Worm (Caenorhabditis elegans) whole organism, early embryonic: ENCODE measurements around the gene efa-6.

Experiments used
- B0310.2 ChIP-seq: sonication (generic microtip); optimal IDR thresholded peaks from 2 replicates; lab custom pipeline; 2016; ENCODE audit warnings: mild to moderate bottlenecking, missing genetic modification characterization, missing compliant biosample characterization
- F13C5.2 ChIP-seq: sonication (generic microtip); optimal IDR thresholded peaks from 2 replicates; lab custom pipeline; 2017; ENCODE audit warnings: mild to moderate bottlenecking, missing genetic modification characterization, inconsistent platforms, missing compliant biosample characterization
- aly-1 ChIP-seq: sonication (generic microtip); optimal IDR thresholded peaks from 2 replicates; lab custom pipeline; 2016; ENCODE audit warnings: missing genetic modification characterization, missing compliant biosample characterization
- ama-1 ChIP-seq: fragments of 150-350 bp; optimal IDR thresholded peaks from 2 replicates; lab custom pipeline; 2014
- ceh-13 ChIP-seq: fragments of 200-800 bp; sonication (Bioruptor generic); optimal IDR thresholded peaks from 2 replicates; lab custom pipeline; 2018; ENCODE audit warnings: mild to moderate bottlenecking, missing genetic modification characterization, missing compliant biosample characterization
- ceh-36 ChIP-seq: sonication (generic microtip); optimal IDR thresholded peaks from 2 replicates; lab custom pipeline; 2016; ENCODE audit warnings: missing genetic modification characterization, inconsistent platforms, missing compliant biosample characterization
- ets-7 ChIP-seq: sonication (generic microtip); optimal IDR thresholded peaks from 2 replicates; lab custom pipeline; 2016; ENCODE audit warnings: missing genotype, missing genetic modification characterization, missing compliant biosample characterization
- flt-1 ChIP-seq: fragments of 200-800 bp; sonication (Bioruptor generic); IDR thresholded peaks from 2 replicates; pipeline ENCODE4 v1.3.6; 2022; ENCODE audit warnings: missing genetic modification characterization, missing compliant biosample characterization
- hmbx-1 ChIP-seq: sonication (generic microtip); optimal IDR thresholded peaks from 2 replicates; lab custom pipeline; 2016; ENCODE audit warnings: mild to moderate bottlenecking, missing genetic modification characterization, missing compliant biosample characterization
- hmg-4 ChIP-seq: fragments of 200-800 bp; sonication (Bioruptor generic); optimal IDR thresholded peaks from 2 replicates; lab custom pipeline; 2018; ENCODE audit warnings: mild to moderate bottlenecking, missing genetic modification characterization, missing compliant biosample characterization
- hnd-1 ChIP-seq: sonication (generic microtip); optimal IDR thresholded peaks from 2 replicates; lab custom pipeline; 2016; ENCODE audit warnings: missing genetic modification characterization, missing compliant biosample characterization
- pes-1 ChIP-seq: fragments of 200-800 bp; sonication (Bioruptor generic); IDR thresholded peaks from 2 replicates; pipeline ENCODE4 v1.3.6; 2022; ENCODE audit warnings: missing genetic modification reagents, missing genetic modification characterization, missing compliant biosample characterization
- scrt-1 ChIP-seq: fragments of 200-800 bp; sonication (Bioruptor generic); IDR thresholded peaks from 2 replicates; pipeline ENCODE4 v1.3.6; 2022; ENCODE audit warnings: missing genetic modification characterization, missing compliant biosample characterization
- sea-1 ChIP-seq: fragments of 200-800 bp; sonication (Bioruptor generic); conservative IDR thresholded peaks from 2 replicates; pipeline ENCODE4 v1.3.6; 2022; ENCODE audit warnings: missing genetic modification characterization, missing compliant biosample characterization
- tbx-11 ChIP-seq: fragments of 200-800 bp; sonication (Bioruptor generic); IDR thresholded peaks from 2 replicates; pipeline ENCODE4 v1.3.6; 2022; ENCODE audit warnings: missing genetic modification characterization, missing compliant biosample characterization
- tbx-37 ChIP-seq: fragments of 200-800 bp; sonication (Bioruptor generic); conservative IDR thresholded peaks from 2 replicates; pipeline ENCODE4 v1.3.6; 2022; ENCODE audit warnings: missing genetic modification reagents, missing genetic modification characterization, missing compliant biosample characterization
- tra-4 ChIP-seq: sonication (generic microtip); optimal IDR thresholded peaks from 2 replicates; lab custom pipeline; 2017; ENCODE audit warnings: missing genetic modification characterization, missing compliant biosample characterization

efa-6 gene

DNA sequence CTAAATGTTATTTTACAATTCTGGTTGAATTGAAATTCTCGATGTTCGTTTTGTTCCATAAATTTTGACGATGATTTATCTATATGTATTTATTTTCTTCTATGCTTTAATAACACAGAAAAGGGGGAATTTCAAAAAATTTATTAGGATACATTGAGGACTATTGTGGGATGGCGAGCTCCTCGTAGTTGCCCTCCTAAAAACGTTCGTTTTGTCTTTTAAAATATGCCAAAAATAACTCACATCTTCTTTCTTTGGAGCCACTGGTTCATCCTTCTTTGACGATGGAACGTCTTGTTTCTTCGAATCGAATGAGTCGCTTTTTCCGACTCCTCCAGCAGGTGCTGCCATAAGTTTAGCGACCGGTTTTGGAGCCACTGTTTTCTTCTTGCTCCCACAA lies 44.0 kb downstream of the efa-6 start:
- no peak for TF ChIP-seq F13C5.2
- TF ChIP-seq ets-7 (tag; lab: Kevin White, UChicago), result no peak
- TF ChIP-seq tbx-11 (GFP tag; lab: Robert Waterston, UW), result no peak
- TF ChIP-seq sea-1 (GFP tag; lab: Robert Waterston, UW), result no peak
- TF ChIP-seq ceh-36 (tag; lab: Kevin White, UChicago), result no peak
- TF ChIP-seq pes-1 (GFP tag; lab: Robert Waterston, UW), result no peak

DNA sequence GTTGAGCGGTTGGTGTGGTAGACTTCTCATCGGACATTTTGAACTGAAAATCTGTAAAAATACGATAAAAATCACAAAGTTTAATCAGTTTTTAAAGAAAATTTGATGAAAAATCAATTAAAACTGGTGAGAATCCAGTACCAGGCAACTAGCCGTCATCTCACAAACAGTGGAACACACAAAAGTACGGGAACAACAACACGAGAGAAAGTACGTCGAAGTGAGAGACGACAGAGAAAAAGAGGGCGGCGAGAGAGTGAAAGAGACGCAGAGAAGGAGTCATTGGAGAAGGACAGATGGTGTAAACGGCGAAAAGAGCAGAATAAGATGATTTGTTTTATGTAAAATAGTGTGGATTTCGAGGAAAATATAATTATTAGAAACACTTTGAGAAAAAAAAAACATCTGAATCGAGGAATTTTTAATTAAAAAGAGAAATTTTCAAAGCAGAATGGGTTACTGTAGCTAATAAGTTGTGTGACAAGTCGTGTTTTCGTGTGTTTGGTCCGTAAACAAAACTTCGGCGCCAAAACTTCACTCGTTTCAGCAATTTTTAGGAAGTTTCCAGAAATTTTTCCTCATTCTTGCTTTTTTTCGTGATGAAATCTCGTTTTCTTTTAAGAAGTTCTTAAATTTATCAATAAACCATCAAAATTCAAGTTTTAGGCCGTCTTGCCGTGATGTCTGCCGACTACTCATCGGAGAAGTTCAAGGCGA lies 47.2 kb downstream of the efa-6 start, which contains the start of the genes hsb-1 and let-99:
hsb-1 (minus strand) TSS at position 51 of the 717 bp plus-strand sequence.
let-99 (plus strand) TSS at position 667 of the 717 bp plus-strand sequence.
- no peak for TF ChIP-seq tra-4 (tag; lab: Kevin White, UChicago)
- TF ChIP-seq aly-1 (tag; lab: Kevin White, UChicago), result no peak
- no peak for TF ChIP-seq ama-1
- no peak for TF ChIP-seq pes-1 (GFP tag; lab: Robert Waterston, UW)

DNA sequence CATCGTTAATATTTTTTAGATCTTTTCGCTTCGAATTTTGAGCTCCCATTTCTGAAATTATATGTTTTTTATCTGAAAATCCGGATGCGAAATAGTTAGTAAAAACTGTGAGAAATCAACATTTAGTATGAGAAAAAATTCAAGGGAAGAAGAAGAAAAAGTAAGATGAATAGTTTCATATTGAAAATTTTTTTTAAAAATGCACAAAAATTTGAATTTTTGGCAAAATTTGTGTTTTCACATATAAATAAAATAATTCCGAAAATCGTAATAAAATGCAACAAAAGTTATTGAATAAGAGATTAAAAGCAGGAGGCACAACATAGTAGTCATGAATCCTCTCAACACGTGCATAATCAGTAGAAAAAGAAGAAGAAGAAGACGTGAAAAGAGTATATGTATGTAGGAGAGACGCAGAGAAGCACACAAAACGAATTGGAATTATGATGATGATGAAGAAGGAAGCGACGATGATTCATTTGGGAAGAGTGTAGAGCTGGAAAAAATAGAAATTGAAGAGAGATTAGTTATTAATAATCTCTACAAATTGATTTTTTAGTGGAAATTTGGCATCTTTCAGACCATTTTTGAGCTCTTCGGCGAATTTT lies 48.5 kb downstream of the efa-6 start, which contains the start of gene eak-7:
eak-7 (minus strand) TSS at position 51 of the 608 bp plus-strand sequence.
- TF ChIP-seq tbx-37 (GFP tag; lab: Robert Waterston, UW), result no peak
- no peak for TF ChIP-seq ama-1
- no peak for TF ChIP-seq scrt-1 (GFP tag; lab: Robert Waterston, UW)
- TF ChIP-seq flt-1 (GFP tag; lab: Robert Waterston, UW), result no peak
- TF ChIP-seq F13C5.2, result no peak
- TF ChIP-seq B0310.2 (tag; lab: Kevin White, UChicago), result no peak
- no peak for TF ChIP-seq hnd-1 (tag; lab: Kevin White, UChicago)
- no peak for TF ChIP-seq tbx-11 (GFP tag; lab: Robert Waterston, UW)
- TF ChIP-seq tra-4 (tag; lab: Kevin White, UChicago), result no peak
- TF ChIP-seq hmbx-1 (tag; lab: Kevin White, UChicago), result no peak
- no peak for TF ChIP-seq hmg-4 (GFP tag; lab: Kevin White, UChicago)
- TF ChIP-seq ets-7 (tag; lab: Kevin White, UChicago), result no peak
- no peak for TF ChIP-seq pes-1 (GFP tag; lab: Robert Waterston, UW)

DNA sequence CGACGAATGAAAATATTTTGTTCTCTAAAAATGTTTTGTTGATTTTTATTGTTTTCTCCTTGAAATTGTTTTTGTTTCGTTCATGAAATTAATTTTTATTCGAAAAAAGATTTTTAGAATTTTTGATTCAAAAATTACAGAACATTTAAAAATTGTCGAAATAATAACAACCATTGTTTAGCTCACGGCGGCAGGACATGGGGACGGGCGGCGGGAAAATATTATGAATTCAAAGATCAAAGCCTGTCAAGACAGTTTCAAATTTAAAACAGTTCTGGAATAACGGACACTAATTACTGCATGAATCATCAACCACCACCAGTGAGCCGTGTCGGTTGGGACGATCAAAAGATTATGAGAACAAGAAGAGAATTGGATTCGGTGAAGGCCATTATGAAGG lies 54.0 kb downstream of the efa-6 start, which contains the start of gene snb-7:
snb-7 (plus strand) TSS at position 301 of the 400 bp plus-strand sequence.
- no peak for TF ChIP-seq sea-1 (GFP tag; lab: Robert Waterston, UW)
- no peak for TF ChIP-seq ets-7 (tag; lab: Kevin White, UChicago)
- TF ChIP-seq tbx-11 (GFP tag; lab: Robert Waterston, UW), result no peak
- no peak for TF ChIP-seq ama-1
- no peak for TF ChIP-seq B0310.2 (tag; lab: Kevin White, UChicago)
- TF ChIP-seq tbx-37 (GFP tag; lab: Robert Waterston, UW), result no peak
- no peak for TF ChIP-seq flt-1 (GFP tag; lab: Robert Waterston, UW)
- no peak for TF ChIP-seq hmbx-1 (tag; lab: Kevin White, UChicago)
- TF ChIP-seq ceh-36 (tag; lab: Kevin White, UChicago), result no peak
- no peak for TF ChIP-seq aly-1 (tag; lab: Kevin White, UChicago)
- TF ChIP-seq hmg-4 (GFP tag; lab: Kevin White, UChicago), result no peak
- no peak for TF ChIP-seq F13C5.2
- TF ChIP-seq pes-1 (GFP tag; lab: Robert Waterston, UW), result no peak
- no peak for TF ChIP-seq ceh-13 (GFP tag; lab: Kevin White, UChicago)
- no peak for TF ChIP-seq hnd-1 (tag; lab: Kevin White, UChicago)
- TF ChIP-seq tra-4 (tag; lab: Kevin White, UChicago), result no peak
- no peak for TF ChIP-seq scrt-1 (GFP tag; lab: Robert Waterston, UW)

DNA sequence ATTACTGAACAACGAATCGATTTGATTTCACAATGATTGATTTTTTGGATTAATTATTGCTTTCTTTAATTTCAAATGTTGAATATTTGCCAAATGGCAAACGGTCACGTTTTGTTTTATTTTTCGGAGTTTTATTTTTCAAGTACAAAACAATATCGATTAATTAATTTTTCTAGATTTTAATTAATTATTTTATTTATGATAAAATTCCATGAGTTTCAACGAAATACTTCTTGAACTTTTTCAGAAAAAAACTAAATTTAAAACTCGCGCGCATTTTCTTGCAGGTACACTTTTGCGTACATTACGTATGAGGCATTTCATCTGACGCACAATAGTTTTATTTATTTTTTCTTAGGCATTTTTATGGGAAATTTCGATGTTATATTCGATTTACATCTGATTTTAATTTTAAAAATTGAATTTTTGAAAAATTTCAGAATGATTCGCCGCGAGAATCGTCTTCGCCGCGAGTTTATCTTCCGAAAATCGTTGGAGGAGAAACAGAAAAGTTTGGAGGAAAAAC lies 55.5 kb downstream of the efa-6 start, which contains the start of the genes ZK795.2 and ZK795.3:
ZK795.2 (minus strand) TSS at position 51 of the 526 bp plus-strand sequence.
ZK795.3 (plus strand) TSS at position 441 of the 526 bp plus-strand sequence.
- TF ChIP-seq tbx-11 (GFP tag; lab: Robert Waterston, UW) (no peak), pes-1 (GFP tag; lab: Robert Waterston, UW) (no peak)
